Worm (Caenorhabditis elegans) whole organism, L1 larva: ENCODE data around the gene srx-51.

Experiments used
- dpl-1 ChIP-seq, 3 experiments: fragments of 150-350 bp in 2 of 3; sonication (generic microtip) in 1 of 3; optimal IDR thresholded peaks; 2 replicates each; lab custom pipeline; 2014 to 2017; ENCODE audit warnings: missing biosample characterization in 3 of 3, missing genetic modification characterization in 3 of 3, missing genetic modification reagents in 3 of 3
- efl-1 ChIP-seq, 4 experiments: fragments of 150-350 bp; optimal IDR thresholded peaks in 3 of 4; peaks in 1 of 4; 1 replicate in 1 of 4; 2 replicates in 3 of 4; lab custom pipeline; 2014; ENCODE audit warnings: missing biosample characterization in 2 of 4, missing genetic modification characterization in 2 of 4, missing genetic modification reagents in 2 of 4
- efl-3 ChIP-seq: fragments of 200-800 bp; sonication (Bioruptor generic); optimal IDR thresholded peaks from 2 replicates; lab custom pipeline; 2018; ENCODE audit warnings: mild to moderate bottlenecking, missing genetic modification characterization, missing compliant biosample characterization
- elt-3 ChIP-seq, 6 experiments: fragments of 150-350 bp in 1 of 6; sonication (generic microtip); optimal IDR thresholded peaks; 2 replicates each; lab custom pipeline; 2017 to 2018; ENCODE audit warnings: missing biosample characterization in 6 of 6, missing genetic modification characterization in 6 of 6, inconsistent platforms in 1 of 6
- ets-5 ChIP-seq: fragments of 200-800 bp; sonication (Bioruptor generic); IDR thresholded peaks from 2 replicates; pipeline ENCODE4 v1.3.6; 2022; ENCODE audit warnings: missing genetic modification characterization, missing compliant biosample characterization
- fkh-10 ChIP-seq: sonication (generic microtip); optimal IDR thresholded peaks from 2 replicates; lab custom pipeline; 2017; ENCODE audit warnings: missing biosample characterization, missing genetic modification reagents, missing genetic modification characterization
- grh-1 ChIP-seq: fragments of 200-800 bp; sonication (Bioruptor generic); IDR thresholded peaks from 2 replicates; pipeline ENCODE4 v1.3.6; 2022; ENCODE audit warnings: missing genetic modification reagents, missing genetic modification characterization, missing compliant biosample characterization
- hlh-17 ChIP-seq: fragments of 200-800 bp; sonication (Bioruptor generic); optimal IDR thresholded peaks from 2 replicates; lab custom pipeline; 2018; ENCODE audit warnings: missing genetic modification characterization, mild to moderate bottlenecking, missing compliant biosample characterization, moderate library complexity, borderline replicate concordance
- isw-1 ChIP-seq: fragments of 200-800 bp; sonication (Bioruptor generic); IDR thresholded peaks from 2 replicates; pipeline ENCODE4 v1.3.6; 2022; ENCODE audit warnings: missing genetic modification characterization, missing compliant biosample characterization
- lin-13 ChIP-seq: fragments of 150-350 bp; optimal IDR thresholded peaks from 2 replicates; lab custom pipeline; 2014; ENCODE audit warnings: missing biosample characterization, missing genetic modification reagents, missing genetic modification characterization
- lin-35 ChIP-seq, 2 experiments: fragments of 150-350 bp; optimal IDR thresholded peaks; 2 replicates each; lab custom pipeline; 2014; ENCODE audit warnings: missing biosample characterization in 2 of 2, missing genetic modification characterization in 2 of 2, missing genetic modification reagents in 2 of 2
- lir-3 ChIP-seq: sonication (generic microtip); optimal IDR thresholded peaks from 2 replicates; lab custom pipeline; 2016; ENCODE audit warnings: mild to moderate bottlenecking, missing genetic modification characterization, moderate library complexity, missing compliant biosample characterization; ENCODE audit not compliant: poor library complexity
- mab-9 ChIP-seq: fragments of 200-800 bp; sonication (Bioruptor generic); IDR thresholded peaks from 2 replicates; pipeline ENCODE4 v1.3.6; 2022; ENCODE audit warnings: missing genetic modification reagents, missing genetic modification characterization, missing compliant biosample characterization
- mdl-1 ChIP-seq, 2 experiments: fragments of 150-350 bp; optimal IDR thresholded peaks; 2 replicates each; lab custom pipeline; 2014 to 2017; ENCODE audit warnings: missing biosample characterization in 2 of 2, missing genetic modification characterization in 2 of 2, inconsistent platforms in 1 of 2
- mef-2 ChIP-seq: fragments of 150-350 bp; optimal IDR thresholded peaks from 2 replicates; lab custom pipeline; 2014; ENCODE audit warnings: missing biosample characterization, missing genetic modification characterization
- nhr-12 ChIP-seq: sonication (generic microtip); optimal IDR thresholded peaks from 2 replicates; lab custom pipeline; 2017; ENCODE audit warnings: missing biosample characterization, missing genetic modification characterization
- nhr-19 ChIP-seq: fragments of 200-800 bp; sonication (Bioruptor generic); conservative IDR thresholded peaks from 2 replicates; pipeline ENCODE4 v1.3.6; 2022; ENCODE audit warnings: missing genetic modification characterization, missing compliant biosample characterization
- nhr-237 ChIP-seq: fragments of 150-350 bp; optimal IDR thresholded peaks from 2 replicates; lab custom pipeline; 2014; ENCODE audit warnings: missing biosample characterization, missing genetic modification characterization
- nhr-28 ChIP-seq: fragments of 150-350 bp; optimal IDR thresholded peaks from 2 replicates; lab custom pipeline; 2014; ENCODE audit warnings: missing biosample characterization, missing genetic modification characterization
- pag-3 ChIP-seq: sonication (generic microtip); optimal IDR thresholded peaks from 2 replicates; lab custom pipeline; 2017; ENCODE audit warnings: missing genetic modification characterization, mild to moderate bottlenecking, missing compliant biosample characterization, antibody characterized with exemption, borderline replicate concordance; ENCODE audit not compliant: insufficient read depth
- snpc-4 ChIP-seq: fragments of 150-350 bp; optimal IDR thresholded peaks from 2 replicates; lab custom pipeline; 2014; ENCODE audit warnings: missing biosample characterization, missing genetic modification characterization
- snu-23 ChIP-seq: sonication (generic microtip); optimal IDR thresholded peaks from 2 replicates; lab custom pipeline; 2016; ENCODE audit warnings: missing genetic modification characterization, missing compliant biosample characterization
- sptf-1 ChIP-seq: fragments of 150-350 bp; optimal IDR thresholded peaks from 2 replicates; lab custom pipeline; 2014; ENCODE audit warnings: missing biosample characterization, missing genetic modification characterization
- swsn-7 ChIP-seq: sonication (generic microtip); optimal IDR thresholded peaks from 2 replicates; lab custom pipeline; 2016; ENCODE audit warnings: missing genetic modification characterization, missing compliant biosample characterization
- tbx-2 ChIP-seq: sonication (generic microtip); optimal IDR thresholded peaks from 2 replicates; lab custom pipeline; 2016; ENCODE audit warnings: missing genetic modification characterization, missing compliant biosample characterization
- tlp-1 ChIP-seq: fragments of 150-350 bp; optimal IDR thresholded peaks from 2 replicates; lab custom pipeline; 2014; ENCODE audit warnings: missing biosample characterization, missing genetic modification characterization
- unc-130 ChIP-seq: fragments of 150-350 bp; optimal IDR thresholded peaks from 2 replicates; lab custom pipeline; 2017; ENCODE audit warnings: missing biosample characterization, missing genetic modification characterization, inconsistent platforms
- unc-98 ChIP-seq: fragments of 200-800 bp; sonication (Bioruptor generic); IDR thresholded peaks from 2 replicates; pipeline ENCODE4 v1.3.6; 2022; ENCODE audit warnings: missing genetic modification characterization, missing compliant biosample characterization
- vab-15 ChIP-seq: sonication (generic microtip); optimal IDR thresholded peaks from 2 replicates; lab custom pipeline; 2017; ENCODE audit warnings: missing genotype, mild to moderate bottlenecking, missing genetic modification characterization, missing compliant biosample characterization
- xbp-1 ChIP-seq: sonication (generic microtip); optimal IDR thresholded peaks from 2 replicates; lab custom pipeline; 2016; ENCODE audit warnings: missing genetic modification characterization, missing compliant biosample characterization
- zip-4 ChIP-seq: fragments of 200-800 bp; sonication (Bioruptor generic); optimal IDR thresholded peaks from 2 replicates; lab custom pipeline; 2018; ENCODE audit warnings: mild to moderate bottlenecking, missing genetic modification characterization, moderate library complexity, missing compliant biosample characterization
- ztf-11 ChIP-seq, 2 experiments: sonication (generic microtip); optimal IDR thresholded peaks; 2 replicates each; lab custom pipeline; 2016 to 2017; ENCODE audit warnings: missing genetic modification characterization in 2 of 2, missing biosample characterization in 1 of 2, missing compliant biosample characterization in 1 of 2

Gene srx-51

DNA sequence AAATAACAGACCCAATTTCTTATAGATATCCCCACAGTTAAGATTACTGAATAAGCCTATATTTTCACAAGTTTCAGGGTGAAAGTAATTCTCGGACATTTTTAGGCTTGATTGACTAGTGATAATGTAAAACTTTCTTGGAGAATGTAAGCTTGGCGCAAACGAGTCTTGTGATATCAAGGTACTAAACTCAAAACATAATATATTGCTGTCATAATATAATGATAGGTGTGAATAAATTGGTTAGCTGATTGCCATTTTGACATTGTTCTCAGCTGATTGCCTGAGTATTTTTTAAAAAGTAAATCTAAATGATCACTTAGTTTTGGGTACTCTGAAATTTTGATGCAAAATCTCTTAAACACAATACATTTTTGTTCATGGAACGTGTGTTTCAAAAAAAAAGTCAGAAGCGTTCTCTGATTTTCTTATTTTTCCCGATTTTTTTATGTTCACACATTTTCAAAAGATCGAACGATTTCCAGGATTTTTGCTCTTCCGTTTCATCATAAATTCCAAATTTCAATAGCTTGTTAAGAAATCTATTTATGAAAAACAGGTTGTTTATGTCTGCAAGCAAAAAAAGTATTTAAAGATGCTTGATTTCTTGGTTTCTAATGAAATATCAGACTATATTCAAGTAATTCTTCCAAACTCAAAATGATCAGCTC is at the start of gene srx-51, which contains the start of gene srw-19:
TSS of gene srx-51 (plus strand) at position 621 of the 671 bp plus-strand sequence.
TSS of gene srw-19 (minus strand) at position 101 of the 671 bp plus-strand sequence.
- no peak for TF ChIP-seq isw-1 (GFP tag; lab: Robert Waterston, UW)
- no peak for TF ChIP-seq lin-35 (GFP tag; optimal IDR thresholded peaks at IDR 0.05; lab: Kevin White, UChicago)
- no peak for TF ChIP-seq tlp-1 (tag; lab: Kevin White, UChicago)
- TF ChIP-seq xbp-1 (tag; lab: Kevin White, UChicago) = no peak
- no peak for TF ChIP-seq snu-23 (GFP tag; lab: Kevin White, UChicago)
- TF ChIP-seq fkh-10 (GFP tag; lab: Kevin White, UChicago) = no peak
- no peak for TF ChIP-seq zip-4 (GFP tag; lab: Kevin White, UChicago)
- TF ChIP-seq, all 84 proteins: peak for 0

- TF ChIP-seq tlp-1 (tag; lab: Kevin White, UChicago) (no peak), nhr-12 (tag; lab: Kevin White, UChicago) (no peak), pag-3 (tag; lab: Kevin White, UChicago) (no peak), efl-3 (GFP tag; lab: Kevin White, UChicago) (no peak), isw-1 (GFP tag; lab: Robert Waterston, UW) (no peak), nhr-237 (no peak)
Observed at ce11 chrV:15232200-15232599, 49.5 kb upstream of the srx-51 start, which contains the start of gene srw-13. Gene srw-13, plus strand, starts transcription at chrV:15232500.

DNA sequence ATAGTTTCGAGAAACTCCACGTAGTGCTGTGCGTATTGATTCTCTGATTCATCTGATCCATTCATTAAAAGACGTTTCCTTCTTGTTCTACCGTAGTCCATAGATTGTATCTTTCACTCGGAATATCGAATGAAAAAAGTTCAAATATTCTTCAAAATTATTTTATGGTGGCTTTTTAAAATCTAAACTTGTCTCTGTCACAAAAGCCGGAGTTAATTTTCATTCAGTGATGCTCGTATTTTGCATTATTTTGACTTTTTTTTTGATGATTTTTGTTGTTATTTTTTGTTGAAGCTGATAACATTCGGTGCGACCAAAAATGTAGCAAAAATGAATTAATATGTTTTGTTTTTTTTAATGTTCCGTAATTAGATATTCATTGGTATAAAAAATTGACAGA is 46.0 kb upstream of the srx-51 start, which contains the start of gene nhr-164:
TSS of gene nhr-164 (minus strand) at position 101 of the 400 bp plus-strand sequence.
- TF ChIP-seq hlh-17 (GFP tag; lab: Kevin White, UChicago) = no peak
- no peak for TF ChIP-seq vab-15 (tag; lab: Kevin White, UChicago)
- no peak for TF ChIP-seq ztf-11 (tag; optimal IDR thresholded peaks at IDR 0.05; lab: Kevin White, UChicago)
- no peak for TF ChIP-seq efl-1 (optimal IDR thresholded peaks at IDR 0.05; lab: Kevin White, UChicago)
- no peak for TF ChIP-seq efl-1 (GFP tag; optimal IDR thresholded peaks at IDR 0.05 in 1 of 2; lab: Kevin White, UChicago)
- TF ChIP-seq tbx-2 (tag; lab: Kevin White, UChicago) = no peak
- TF ChIP-seq mab-9 (GFP tag; lab: Robert Waterston, UW) = no peak

DNA sequence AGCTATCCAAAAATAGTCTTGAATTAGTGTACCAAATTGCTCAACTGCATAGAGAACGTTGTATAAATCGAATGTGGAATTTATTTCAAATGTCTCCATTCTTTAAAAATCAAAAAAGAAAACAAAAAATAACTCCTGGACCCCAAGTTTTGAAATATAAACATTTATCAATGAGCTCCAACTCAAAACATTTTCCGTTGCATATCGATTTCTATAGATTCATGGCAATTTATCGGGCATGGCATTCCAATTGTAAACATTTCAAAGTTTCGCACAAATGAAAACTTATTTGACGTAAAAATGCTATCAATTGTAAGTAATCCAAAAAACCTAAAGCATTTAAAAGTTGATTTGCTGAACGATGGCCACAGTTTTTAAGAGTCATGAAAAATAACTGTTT is 43.1 kb upstream of the srx-51 start, which contains the start of gene srw-12:
TSS of gene srw-12 (minus strand) at position 101 of the 400 bp plus-strand sequence.
- TF ChIP-seq grh-1 (GFP tag; lab: Robert Waterston, UW) (no peak), dpl-1 (GFP tag; optimal IDR thresholded peaks at IDR 0.05; lab: Kevin White, UChicago) (no peak), isw-1 (GFP tag; lab: Robert Waterston, UW) (no peak), nhr-237 (no peak), ets-5 (GFP tag; lab: Robert Waterston, UW) (no peak), nhr-19 (no peak), elt-3 (tag; optimal IDR thresholded peaks at IDR 0.05; lab: Kevin White, UChicago) (no peak), nhr-12 (tag; lab: Kevin White, UChicago) (no peak), sptf-1 (tag; lab: Kevin White, UChicago) (no peak), fkh-10 (GFP tag; lab: Kevin White, UChicago) (no peak), lin-13 (GFP tag; lab: Kevin White, UChicago) (no peak), unc-130 (tag; lab: Kevin White, UChicago) (no peak), mef-2 (no peak), lir-3 (no peak), nhr-28 (tag; lab: Kevin White, UChicago) (no peak), unc-98 (no peak), swsn-7 (no peak), snpc-4 (no peak), mdl-1 (tag; optimal IDR thresholded peaks at IDR 0.05; lab: Kevin White, UChicago) (no peak)
